Fruit fly (Drosophila melanogaster): ENCODE data around the gene ArgRS-m.
A peak's percentile ranks its signal among the peaks of the same experiment; 100 is the strongest.

ArgRS-m gene

dm6 chr3R:7886859-7887190 lies at the start of gene ArgRS-m:
TSS of gene ArgRS-m (plus strand) at chr3R:7887045.
- TF ChIP-seq CG17801 (GFP tag; optimal IDR thresholded peaks at IDR 0.05; ENCODE audit: partially characterized antibody), result peak; percentile 59

DNA sequence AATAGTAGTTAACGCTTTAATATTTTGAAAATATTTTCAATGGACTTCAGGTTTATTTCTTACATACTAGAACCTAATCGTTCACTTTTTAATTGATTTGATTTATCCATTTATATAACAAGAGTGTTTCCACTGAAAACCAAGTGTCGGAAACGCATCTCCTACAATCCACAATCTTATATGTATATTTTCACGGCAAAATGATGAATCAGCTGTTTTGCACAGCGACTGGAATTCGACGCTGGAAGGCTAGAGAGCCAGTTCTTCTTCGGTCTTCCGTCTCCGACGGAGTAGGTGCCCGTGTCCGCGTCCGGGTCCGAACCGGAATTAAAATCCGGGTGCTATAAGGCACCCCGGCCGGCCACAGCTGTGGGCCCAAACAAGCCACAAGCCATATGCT lies 2.4 kb upstream of the ArgRS-m start:
- no peak for TF ChIP-seq CG17801 (GFP tag; optimal IDR thresholded peaks at IDR 0.05; ENCODE audit: partially characterized antibody)

DNA sequence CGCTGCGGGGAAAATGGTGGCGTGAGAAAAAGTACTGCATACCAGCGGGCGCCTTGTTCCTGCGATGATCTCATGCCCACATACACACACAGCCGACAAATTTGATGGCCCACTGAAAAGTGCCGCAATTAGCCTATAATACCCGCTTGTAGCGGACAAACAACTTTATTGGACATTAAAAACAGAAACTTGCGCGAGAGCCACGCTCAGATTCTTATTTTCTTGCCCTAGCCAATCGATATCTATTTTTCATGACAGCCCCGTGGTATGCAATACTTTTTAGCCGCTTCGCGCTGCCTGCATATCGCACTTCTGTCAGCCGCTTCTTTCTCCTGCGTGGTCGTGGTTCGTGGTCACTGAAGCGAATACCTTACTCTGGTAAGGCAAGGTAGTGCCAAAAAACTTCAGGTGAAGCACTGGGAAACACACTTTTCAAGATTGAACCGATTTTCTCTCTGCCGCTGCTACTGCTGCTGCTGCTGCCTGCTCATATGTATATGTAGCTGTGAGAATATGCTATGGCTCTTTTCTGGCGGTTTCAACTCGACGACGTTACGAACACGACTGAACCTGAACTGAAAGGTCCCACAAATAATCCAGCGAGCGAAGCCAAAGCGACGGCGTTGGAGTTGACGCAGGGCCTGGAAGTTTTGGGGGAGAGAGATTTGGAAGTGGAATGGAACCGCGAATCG lies 532 bp upstream of the ArgRS-m start, which contains the start of gene CG17816:
CG17816 (minus strand) TSS at position 567 of the 692 bp plus-strand sequence.
- TF ChIP-seq CG17801 (GFP tag; optimal IDR thresholded peaks at IDR 0.05; ENCODE audit: partially characterized antibody), result no peak

DNA sequence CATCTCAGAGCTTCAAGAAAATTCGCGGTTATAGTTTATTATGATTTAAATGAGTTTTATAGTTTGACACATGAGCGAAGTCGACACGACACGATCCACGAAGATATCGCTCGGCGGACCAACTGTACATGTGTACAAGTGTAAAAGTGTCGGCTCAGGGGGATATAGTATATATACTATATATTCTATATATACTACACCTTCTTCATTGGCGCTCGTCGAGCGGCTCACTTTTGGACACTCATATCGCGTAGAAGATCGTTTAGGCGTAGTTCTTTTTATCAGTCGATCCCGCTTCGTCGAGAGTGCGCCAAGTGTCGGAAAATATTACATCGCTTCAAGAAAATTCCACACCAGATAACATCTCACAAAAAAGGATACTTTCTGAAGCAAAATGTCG lies 4.2 kb downstream of the ArgRS-m start, which contains the start of gene wtrw:
wtrw (plus strand) TSS at position 301 of the 400 bp plus-strand sequence.
- TF ChIP-seq CG17801 (GFP tag; optimal IDR thresholded peaks at IDR 0.05; ENCODE audit: partially characterized antibody), result no peak

dm6 chr3R:7892246-7893000 lies 5.6 kb downstream of the ArgRS-m start:
- no peak for TF ChIP-seq CG17801 (GFP tag; optimal IDR thresholded peaks at IDR 0.05; ENCODE audit: partially characterized antibody)

dm6 chr3R:7894586-7894985 lies 7.7 kb downstream of the ArgRS-m start:
- no peak for TF ChIP-seq CG17801 (GFP tag; optimal IDR thresholded peaks at IDR 0.05; ENCODE audit: partially characterized antibody)

- peak; percentile 78 for TF ChIP-seq CG17801 (GFP tag; optimal IDR thresholded peaks at IDR 0.05; ENCODE audit: partially characterized antibody)
Measured at dm6 chr3R:7895457-7895856, 8.6 kb downstream of the ArgRS-m start.

- no peak for TF ChIP-seq CG17801 (GFP tag; optimal IDR thresholded peaks at IDR 0.05; ENCODE audit: partially characterized antibody)
Measured at dm6 chr3R:7899277-7899676, 12.4 kb downstream of the ArgRS-m start.

DNA sequence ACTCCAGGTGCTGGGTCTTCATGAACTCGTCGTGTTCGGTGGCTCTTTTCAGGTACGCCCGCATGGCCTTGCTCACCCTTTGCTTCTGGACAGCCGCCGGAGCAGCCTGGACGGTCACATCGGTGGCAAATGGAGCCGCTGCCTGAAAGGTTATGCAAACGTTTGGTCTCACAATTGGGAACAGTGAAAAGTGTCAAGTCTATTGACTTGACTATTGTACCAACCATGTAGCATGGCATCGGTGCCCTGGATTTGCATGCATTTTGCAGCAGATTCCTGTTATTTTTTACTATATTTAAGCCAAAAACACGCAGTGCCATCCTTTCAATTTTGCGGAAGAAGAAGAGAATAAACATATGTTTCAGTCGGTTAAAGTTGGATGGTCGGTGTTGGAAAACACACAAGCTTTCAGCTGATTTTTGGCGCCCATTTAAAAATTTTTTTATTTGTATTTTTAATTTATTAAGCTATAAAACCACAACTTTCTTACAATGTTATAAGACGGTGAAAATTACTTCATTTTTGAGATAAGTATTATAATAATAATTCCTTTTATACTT lies 15.5 kb downstream of the ArgRS-m start, which contains the start of gene mRpS9:
mRpS9 (minus strand) TSS at position 355 of the 560 bp plus-strand sequence.
- TF ChIP-seq CG17801 (GFP tag; optimal IDR thresholded peaks at IDR 0.05; ENCODE audit: partially characterized antibody), result peak; percentile 11

- TF ChIP-seq CG17801 (GFP tag; optimal IDR thresholded peaks at IDR 0.05; ENCODE audit: partially characterized antibody), result no peak
Measured at dm6 chr3R:7907311-7907710, 20.5 kb downstream of the ArgRS-m start, which contains the start of the genes Taf7 and EMC1. TSS of gene Taf7 (plus strand) at chr3R:7907333. TSS of gene EMC1 (minus strand) at chr3R:7907363.

DNA sequence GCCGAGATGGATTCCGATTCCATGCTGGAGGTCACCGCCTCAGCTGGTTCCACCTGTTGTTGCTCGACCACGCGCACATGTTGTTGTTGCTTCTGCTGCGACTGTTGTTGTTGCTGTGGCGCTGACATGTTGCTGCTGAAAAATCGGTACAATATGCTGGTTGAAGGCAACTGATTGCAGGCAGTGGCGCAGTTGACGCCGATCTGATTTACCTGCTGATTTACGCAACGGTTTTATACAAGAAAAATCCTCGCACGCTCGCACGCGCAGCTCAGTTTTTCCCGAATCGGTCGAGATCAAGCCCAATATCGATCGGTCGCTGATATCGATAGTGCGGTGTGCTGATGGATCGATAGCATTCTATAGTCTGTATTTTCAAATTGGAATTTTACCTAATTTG lies 24.6 kb downstream of the ArgRS-m start, which contains the start of gene Prat:
Prat (minus strand) TSS at position 298 of the 400 bp plus-strand sequence.
- TF ChIP-seq CG17801 (GFP tag; optimal IDR thresholded peaks at IDR 0.05; ENCODE audit: partially characterized antibody), result no peak

DNA sequence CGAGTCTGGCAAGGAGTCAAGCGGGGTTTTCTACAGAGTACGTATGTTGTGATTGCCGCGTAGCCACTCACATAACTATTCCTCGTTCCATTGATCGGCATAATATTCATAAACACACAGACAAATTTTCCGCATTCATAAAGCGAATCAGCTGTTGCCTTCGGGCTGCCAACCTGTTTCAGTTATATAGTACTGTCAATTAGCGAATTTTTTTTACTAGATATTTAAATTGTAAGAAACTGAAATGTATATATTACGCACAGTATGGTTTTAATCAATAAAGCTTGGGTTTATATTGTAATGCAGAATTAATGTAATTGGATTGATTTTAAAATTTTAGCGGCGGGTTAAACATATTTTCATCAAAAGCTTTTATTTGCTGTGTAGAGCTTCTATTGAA lies 26.3 kb downstream of the ArgRS-m start, which contains the start of gene Rfk:
Rfk (minus strand) TSS at position 152 of the 400 bp plus-strand sequence.
- TF ChIP-seq CG17801 (GFP tag; optimal IDR thresholded peaks at IDR 0.05; ENCODE audit: partially characterized antibody), result peak; percentile 23

dm6 chr3R:7913551-7913950 lies 26.7 kb downstream of the ArgRS-m start, which contains the start of gene kipf:
TSS of gene kipf (plus strand) at chr3R:7913851.
- TF ChIP-seq CG17801 (GFP tag; optimal IDR thresholded peaks at IDR 0.05; ENCODE audit: partially characterized antibody), result no peak

DNA sequence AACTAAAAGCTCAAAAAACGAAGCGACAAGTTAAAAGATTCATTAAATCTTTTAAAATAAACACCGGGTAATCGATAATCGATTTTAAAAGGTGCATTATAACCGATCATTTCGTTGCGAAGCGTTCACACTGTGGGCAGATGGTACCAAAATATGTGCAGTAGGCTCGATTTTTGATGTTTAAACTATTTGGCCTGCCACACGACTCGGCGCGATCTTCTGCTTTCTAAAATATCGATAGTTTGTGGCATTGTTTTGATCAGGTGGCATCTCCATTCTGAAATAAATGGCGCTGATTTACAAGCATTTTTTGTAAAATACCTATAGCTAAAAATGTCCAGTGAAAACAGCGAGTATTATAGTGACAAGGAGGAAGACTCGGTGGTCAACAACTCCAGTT lies 33.4 kb downstream of the ArgRS-m start, which contains the start of the genes CG10445 and lds:
CG10445 (minus strand) TSS at position 104 of the 400 bp plus-strand sequence.
lds (plus strand) TSS at position 236 of the 400 bp plus-strand sequence.
- TF ChIP-seq CG17801 (GFP tag; optimal IDR thresholded peaks at IDR 0.05; ENCODE audit: partially characterized antibody), result no peak

dm6 chr3R:7926354-7926753 lies 39.5 kb downstream of the ArgRS-m start:
- TF ChIP-seq CG17801 (GFP tag; optimal IDR thresholded peaks at IDR 0.05; ENCODE audit: partially characterized antibody), result no peak
